Worm (Caenorhabditis elegans) whole organism, midembryonic: ENCODE measurements around the gene F48F7.3.

Experiments
- T22C8.4 ChIP-seq: fragments of 200-800 bp; sonication (Bioruptor generic); IDR thresholded peaks from 2 replicates; pipeline ENCODE4 v1.3.6; 2022; ENCODE audit warnings: missing genetic modification characterization, missing compliant biosample characterization
- cog-1 ChIP-seq: sonication (generic microtip); optimal IDR thresholded peaks from 2 replicates; lab custom pipeline; 2016; ENCODE audit warnings: missing genetic modification characterization, missing compliant biosample characterization
- flt-1 ChIP-seq: fragments of 200-800 bp; sonication (Bioruptor generic); IDR thresholded peaks from 2 replicates; pipeline ENCODE4 v1.3.6; 2022; ENCODE audit warnings: missing genetic modification characterization, missing compliant biosample characterization
- klf-2 ChIP-seq: fragments of 200-800 bp; sonication (Bioruptor generic); conservative IDR thresholded peaks from 2 replicates; pipeline ENCODE4 v1.3.6; 2022; ENCODE audit warnings: missing genetic modification reagents, missing genetic modification characterization, missing compliant biosample characterization
- med-1 ChIP-seq: sonication (generic microtip); optimal IDR thresholded peaks from 2 replicates; lab custom pipeline; 2017; ENCODE audit warnings: missing genetic modification characterization, mild to moderate bottlenecking, missing compliant biosample characterization, antibody characterized with exemption, missing genetic modification reagents; ENCODE audit not compliant: insufficient read depth
- ref-1 ChIP-seq: fragments of 200-800 bp; sonication (Bioruptor generic); conservative IDR thresholded peaks from 2 replicates; pipeline ENCODE4 v1.3.6; 2022; ENCODE audit warnings: missing genetic modification reagents, missing genetic modification characterization, missing compliant biosample characterization
- tab-1 ChIP-seq: fragments of 200-800 bp; sonication (Bioruptor generic); IDR thresholded peaks from 2 replicates; pipeline ENCODE4 v1.3.6; 2022; ENCODE audit warnings: missing genetic modification characterization, missing compliant biosample characterization
- ztf-23 ChIP-seq: fragments of 200-800 bp; sonication (Bioruptor generic); IDR thresholded peaks from 2 replicates; pipeline ENCODE4 v1.3.6; 2022; ENCODE audit warnings: missing genetic modification reagents, missing genetic modification characterization, missing compliant biosample characterization
- ztf-29 ChIP-seq: fragments of 200-800 bp; sonication (Bioruptor generic); IDR thresholded peaks from 2 replicates; pipeline ENCODE4 v1.3.6; 2022; ENCODE audit warnings: missing genetic modification reagents, missing genetic modification characterization, missing compliant biosample characterization

F48F7.3 gene

ce11 chrX:13995803-13996388 is 32.6 kb downstream of the F48F7.3 start, which contains the start of the genes C31E10.5 and C31E10.6:
C31E10.5 (minus strand) TSS chrX:13995834.
C31E10.6 (plus strand) TSS chrX:13996338.
- TF ChIP-seq med-1 (no peak), cog-1 (tag; lab: Kevin White, UChicago) (peak; percentile 34), flt-1 (0 out of 2 replicates have a peak, but pooled peaks have one; percentile 50)

ce11 chrX:14000198-14000748 is 37.0 kb downstream of the F48F7.3 start:
- TF ChIP-seq med-1 (no peak), klf-2 (GFP tag; lab: Robert Waterston, UW) (0 out of 2 replicates have a peak, but pooled peaks have one; percentile 39), T22C8.4 (0 out of 2 replicates have a peak, but pooled peaks have one; percentile 28), tab-1 (no peak), ztf-29 (GFP tag; lab: Robert Waterston, UW) (no peak), cog-1 (tag; lab: Kevin White, UChicago) (no peak), ztf-23 (no peak)

ce11 chrX:14001494-14001974 is 38.2 kb downstream of the F48F7.3 start, which contains the start of gene cytb-5.1:
cytb-5.1 (plus strand) TSS chrX:14001924.
- no peak for TF ChIP-seq klf-2 (GFP tag; lab: Robert Waterston, UW)
- no peak for TF ChIP-seq ztf-23
- no peak for TF ChIP-seq ref-1
- TF ChIP-seq T22C8.4: no peak
- no peak for TF ChIP-seq flt-1
- no peak for TF ChIP-seq cog-1 (tag; lab: Kevin White, UChicago)
- no peak for TF ChIP-seq ztf-29 (GFP tag; lab: Robert Waterston, UW)
- no peak for TF ChIP-seq med-1
- TF ChIP-seq tab-1: no peak

ce11 chrX:14002739-14003138 is 39.4 kb downstream of the F48F7.3 start:
- TF ChIP-seq ref-1 (no peak), ztf-23 (no peak), klf-2 (GFP tag; lab: Robert Waterston, UW) (no peak), cog-1 (tag; lab: Kevin White, UChicago) (no peak), tab-1 (no peak), flt-1 (no peak), ztf-29 (GFP tag; lab: Robert Waterston, UW) (no peak), med-1 (no peak), T22C8.4 (no peak)

ce11 chrX:14003538-14003937 is 40.2 kb downstream of the F48F7.3 start:
- TF ChIP-seq ztf-29 (GFP tag; lab: Robert Waterston, UW) (no peak), T22C8.4 (no peak), klf-2 (GFP tag; lab: Robert Waterston, UW) (no peak), ref-1 (no peak), flt-1 (no peak), cog-1 (tag; lab: Kevin White, UChicago) (no peak), med-1 (no peak), tab-1 (no peak), ztf-23 (no peak)

ce11 chrX:14008130-14008529 is 44.8 kb downstream of the F48F7.3 start:
- no peak for TF ChIP-seq cog-1 (tag; lab: Kevin White, UChicago)
- TF ChIP-seq ztf-29 (GFP tag; lab: Robert Waterston, UW): no peak
- TF ChIP-seq flt-1: no peak
- TF ChIP-seq T22C8.4: no peak
- TF ChIP-seq ztf-23: no peak
- no peak for TF ChIP-seq tab-1
- TF ChIP-seq ref-1: no peak

- TF ChIP-seq klf-2 (GFP tag; lab: Robert Waterston, UW) (no peak), flt-1 (no peak), tab-1 (no peak), ztf-29 (GFP tag; lab: Robert Waterston, UW) (no peak), ref-1 (no peak), cog-1 (tag; lab: Kevin White, UChicago) (no peak), med-1 (no peak), ztf-23 (no peak), T22C8.4 (no peak)
These were observed 49.1 kb downstream of the F48F7.3 start, which contains the start of gene tbc-19 for ce11 chrX:14012417-14012816. tbc-19 (minus strand) TSS chrX:14012517.
